Worm (Caenorhabditis elegans): ENCODE data around the gene R08C7.5.

R08C7.5 gene

DNA sequence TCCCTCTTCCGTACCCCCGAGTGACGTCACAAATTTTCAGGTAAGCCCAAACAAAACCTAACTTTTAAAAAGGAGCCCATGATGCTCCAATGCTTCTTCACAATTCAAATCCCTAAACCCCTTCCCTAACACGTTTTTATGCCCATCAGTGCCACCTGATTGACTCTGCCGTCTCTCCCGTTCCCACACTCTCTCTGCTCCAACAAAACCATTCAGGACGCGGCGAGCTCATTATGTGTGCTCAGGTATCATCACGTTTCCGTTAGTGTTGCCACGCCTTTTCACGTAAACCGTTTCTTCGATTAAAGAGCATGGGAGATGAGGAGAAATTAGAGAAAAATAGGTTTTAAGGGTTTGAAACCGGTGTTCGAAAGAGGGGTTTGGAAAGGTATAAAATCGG is 33.1 kb downstream of the R08C7.5 start, which contains the start of gene M01H9.2:
TSS of gene M01H9.2 (minus strand) at position 101 of the 400 bp plus-strand sequence.
- no peak for TF ChIP-seq flh-1 (GFP tag; optimal IDR thresholded peaks at IDR 0.05)
- no peak for TF ChIP-seq cnd-1 (tag; optimal IDR thresholded peaks at IDR 0.05)
- TF ChIP-seq ceh-43 (GFP tag; optimal IDR thresholded peaks at IDR 0.05), result no peak
- TF ChIP-seq ces-1 (GFP tag; optimal IDR thresholded peaks at IDR 0.05), result no peak

DNA sequence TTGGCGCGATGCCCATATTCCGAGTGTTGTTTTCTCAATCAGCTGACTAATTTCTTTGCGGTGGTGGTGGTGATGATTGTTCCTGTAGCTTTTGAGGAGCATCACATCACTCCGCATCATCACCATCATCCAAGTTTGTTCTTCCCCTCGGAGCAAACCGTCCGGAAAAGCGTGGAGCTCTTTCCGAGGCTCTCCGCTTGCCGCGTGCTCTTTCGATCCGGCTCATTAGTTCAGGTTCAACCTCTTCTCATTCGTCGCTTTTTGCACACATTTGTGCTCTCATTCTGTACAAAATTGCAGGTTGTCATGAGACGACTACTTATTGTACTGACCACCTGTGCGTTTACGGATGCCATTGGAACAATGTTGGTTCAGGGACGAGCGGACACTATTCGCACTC is 35.2 kb downstream of the R08C7.5 start, which contains the start of gene M01H9.5:
TSS of gene M01H9.5 (plus strand) at position 301 of the 400 bp plus-strand sequence.
- TF ChIP-seq ham-2 (GFP tag; optimal IDR thresholded peaks at IDR 0.05) (no peak), elt-1 (tag; optimal IDR thresholded peaks at IDR 0.05; ENCODE audit: borderline replicate concordance, insufficient read depth) (no peak), ces-1 (GFP tag; optimal IDR thresholded peaks at IDR 0.05) (no peak), ztf-11 (tag; optimal IDR thresholded peaks at IDR 0.05) (no peak), M03D4.4 (tag; optimal IDR thresholded peaks at IDR 0.05) (no peak), unc-120 (tag; optimal IDR thresholded peaks at IDR 0.05; ENCODE audit: poor library complexity, severe bottlenecking) (no peak), flh-1 (GFP tag; optimal IDR thresholded peaks at IDR 0.05) (no peak)

DNA sequence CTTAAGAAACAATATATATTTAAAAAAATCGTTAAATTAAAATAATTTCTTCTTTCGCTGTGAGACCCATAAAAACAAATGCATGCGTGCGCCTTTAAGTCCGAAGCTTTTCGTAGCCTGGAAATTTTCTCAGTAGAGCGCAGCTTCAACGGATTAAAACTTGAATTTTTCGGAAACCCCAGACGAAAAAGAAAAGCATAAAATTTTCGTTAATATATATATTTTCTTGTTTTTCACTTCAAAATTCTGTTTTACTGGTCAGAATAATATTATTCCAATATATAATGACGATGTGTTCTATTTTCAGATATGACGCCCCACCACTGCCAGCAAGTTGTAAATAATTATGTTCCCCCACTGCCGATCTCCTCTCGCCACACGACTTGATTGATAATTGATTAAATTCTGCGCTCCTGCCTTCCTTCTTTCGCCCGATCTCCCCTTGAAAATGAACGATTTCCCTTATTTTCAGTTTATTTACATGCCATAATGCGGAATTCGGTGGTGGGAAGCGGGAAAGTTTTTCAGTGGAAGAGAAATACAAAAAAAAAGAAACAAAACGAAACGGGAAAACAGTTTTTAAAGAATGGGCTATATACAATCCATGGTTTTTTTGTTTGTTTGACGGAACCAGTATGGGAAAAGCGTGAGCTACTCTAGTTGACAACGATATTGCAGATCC is 38.2 kb downstream of the R08C7.5 start:
- no peak for TF ChIP-seq pha-4 (tag; optimal IDR thresholded peaks at IDR 0.05)
- peak; percentile 6 for TF ChIP-seq ceh-83 (GFP tag; optimal IDR thresholded peaks at IDR 0.05)

ce11 chrIV:4469055-4469454 is 39.0 kb downstream of the R08C7.5 start:
- no peak for TF ChIP-seq blmp-1 (tag; optimal IDR thresholded peaks at IDR 0.05)
- TF ChIP-seq nhr-76 (tag; optimal IDR thresholded peaks at IDR 0.05), result no peak
- no peak for TF ChIP-seq hlh-1 (tag; optimal IDR thresholded peaks at IDR 0.05)
- no peak for TF ChIP-seq mep-1 (tag; optimal IDR thresholded peaks at IDR 0.05)
- TF ChIP-seq unc-62 (GFP tag; optimal IDR thresholded peaks at IDR 0.05), result no peak
- no peak for TF ChIP-seq nhr-2 (tag; optimal IDR thresholded peaks at IDR 0.05)
- TF ChIP-seq bed-3 (GFP tag; optimal IDR thresholded peaks at IDR 0.05), result no peak
- no peak for TF ChIP-seq ceh-39 (tag; optimal IDR thresholded peaks at IDR 0.05)
- no peak for TF ChIP-seq lsy-2 (tag; optimal IDR thresholded peaks at IDR 0.05)
- no peak for TF ChIP-seq cnd-1 (tag; optimal IDR thresholded peaks at IDR 0.05)
- TF ChIP-seq nhr-28 (tag; optimal IDR thresholded peaks at IDR 0.05), result no peak
- no peak for TF ChIP-seq lin-32 (GFP tag; optimal IDR thresholded peaks at IDR 0.05)
- no peak for TF ChIP-seq mab-5 (tag; optimal IDR thresholded peaks at IDR 0.05)
- TF ChIP-seq flh-1 (GFP tag; optimal IDR thresholded peaks at IDR 0.05), result no peak
- no peak for TF ChIP-seq nhr-12 (tag; optimal IDR thresholded peaks at IDR 0.05)
- TF ChIP-seq mls-2 (tag; optimal IDR thresholded peaks at IDR 0.05), result no peak
- no peak for TF ChIP-seq ceh-43 (GFP tag; optimal IDR thresholded peaks at IDR 0.05)
- TF ChIP-seq ham-2 (GFP tag; optimal IDR thresholded peaks at IDR 0.05), result no peak

ce11 chrIV:4469770-4470709 is 40.0 kb downstream of the R08C7.5 start:
- TF ChIP-seq mls-2 (tag; optimal IDR thresholded peaks at IDR 0.05) (no peak), sptf-1 (tag; optimal IDR thresholded peaks at IDR 0.05) (no peak), pha-4 (tag; optimal IDR thresholded peaks at IDR 0.05) (peak; percentile 50), drap-1 (GFP tag; optimal IDR thresholded peaks at IDR 0.05) (peak; percentile 30), blmp-1 (tag; optimal IDR thresholded peaks at IDR 0.05) (no peak), sem-2 (GFP tag; optimal IDR thresholded peaks at IDR 0.05) (peak; percentile 5), hlh-1 (tag; optimal IDR thresholded peaks at IDR 0.05) (peak; percentile 45), unc-39 (tag; optimal IDR thresholded peaks at IDR 0.05) (no peak), unc-120 (tag; optimal IDR thresholded peaks at IDR 0.05; ENCODE audit: poor library complexity, severe bottlenecking) (no peak)

Measured in whole organism, mixed stage, embryonic.